Worm (Caenorhabditis elegans) whole organism, young adult: ENCODE results near the gene ung-1.

Experiments
- B0035.1 ChIP-seq: sonication (generic microtip); optimal IDR thresholded peaks from 2 replicates; lab custom pipeline; 2016; ENCODE audit warnings: missing genetic modification characterization, mild to moderate bottlenecking, missing compliant biosample characterization, missing genotype, missing genetic modification reagents
- B0261.1 ChIP-seq: sonication (generic microtip); optimal IDR thresholded peaks from 2 replicates; lab custom pipeline; 2016; ENCODE audit warnings: mild to moderate bottlenecking, missing genetic modification characterization, moderate library complexity, missing compliant biosample characterization
- F23B12.7 ChIP-seq: sonication (generic microtip); optimal IDR thresholded peaks from 2 replicates; lab custom pipeline; 2017; ENCODE audit warnings: missing genetic modification characterization, mild to moderate bottlenecking, missing compliant biosample characterization, antibody characterized with exemption, moderate library complexity; ENCODE audit not compliant: insufficient read depth
- F37B4.10 ChIP-seq: fragments of 200-800 bp; sonication (Bioruptor generic); IDR thresholded peaks from 2 replicates; pipeline ENCODE4 v1.3.6; 2022; ENCODE audit warnings: missing genetic modification characterization, missing compliant biosample characterization
- F49E8.2 ChIP-seq: sonication (generic microtip); optimal IDR thresholded peaks from 3 replicates; lab custom pipeline; 2017; ENCODE audit warnings: missing genetic modification characterization, mild to moderate bottlenecking, missing compliant biosample characterization, antibody characterized with exemption, moderate library complexity; ENCODE audit not compliant: insufficient read depth
- F52B5.7 ChIP-seq: sonication (generic microtip); optimal IDR thresholded peaks from 2 replicates; lab custom pipeline; 2016; ENCODE audit warnings: mild to moderate bottlenecking, missing genetic modification characterization, missing compliant biosample characterization
- K12H6.12 ChIP-seq: fragments of 200-800 bp; sonication (Bioruptor generic); optimal IDR thresholded peaks from 2 replicates; lab custom pipeline; 2018; ENCODE audit warnings: mild to moderate bottlenecking, missing genetic modification characterization, missing compliant biosample characterization
- T07F8.4 ChIP-seq: sonication (generic microtip); optimal IDR thresholded peaks from 2 replicates; lab custom pipeline; 2016; ENCODE audit warnings: mild to moderate bottlenecking, missing genetic modification characterization, moderate library complexity, missing compliant biosample characterization
- T26A5.8 ChIP-seq: sonication (generic microtip); optimal IDR thresholded peaks from 2 replicates; lab custom pipeline; 2016; ENCODE audit warnings: missing genetic modification characterization, missing compliant biosample characterization
- Y53G8AR.9 ChIP-seq: fragments of 200-800 bp; sonication (Bioruptor generic); conservative IDR thresholded peaks from 2 replicates; pipeline ENCODE4 v1.3.6; 2022; ENCODE audit warnings: missing genetic modification reagents, missing genetic modification characterization, missing compliant biosample characterization
- Y56A3A.18 ChIP-seq: fragments of 200-800 bp; sonication (Bioruptor generic); IDR thresholded peaks from 2 replicates; pipeline ENCODE4 v1.3.6; 2022; ENCODE audit warnings: missing genetic modification reagents, missing genetic modification characterization, missing compliant biosample characterization
- Y67H2A.10 ChIP-seq: fragments of 200-800 bp; sonication (Bioruptor generic); conservative IDR thresholded peaks from 2 replicates; pipeline ENCODE4 v1.3.6; 2022; ENCODE audit warnings: missing genetic modification reagents, missing genetic modification characterization, missing compliant biosample characterization
- Y79H2A.3 ChIP-seq: fragments of 200-800 bp; sonication (Bioruptor generic); conservative IDR thresholded peaks from 2 replicates; pipeline ENCODE4 v1.3.6; 2022; ENCODE audit warnings: missing genetic modification reagents, missing genetic modification characterization, missing compliant biosample characterization
- ZK185.1 ChIP-seq: sonication (generic microtip); optimal IDR thresholded peaks from 2 replicates; lab custom pipeline; 2016; ENCODE audit warnings: mild to moderate bottlenecking, missing genetic modification characterization, missing compliant biosample characterization; ENCODE audit not compliant: poor library complexity, severe bottlenecking
- aptf-2 ChIP-seq: fragments of 200-800 bp; sonication (Bioruptor generic); conservative IDR thresholded peaks from 2 replicates; pipeline ENCODE4 v1.3.6; 2022; ENCODE audit warnings: missing genetic modification reagents, missing genetic modification characterization, missing compliant biosample characterization
- bed-1 ChIP-seq: fragments of 200-800 bp; sonication (Bioruptor generic); IDR thresholded peaks from 2 replicates; pipeline ENCODE4 v1.3.6; 2022; ENCODE audit warnings: missing genetic modification reagents, missing genetic modification characterization, missing compliant biosample characterization
- bed-2 ChIP-seq: fragments of 200-800 bp; sonication (Bioruptor generic); IDR thresholded peaks from 2 replicates; pipeline ENCODE4 v1.3.6; 2022; ENCODE audit warnings: missing genetic modification reagents, missing genetic modification characterization, missing compliant biosample characterization
- cebp-2 ChIP-seq: fragments of 200-800 bp; sonication (Bioruptor generic); IDR thresholded peaks from 2 replicates; pipeline ENCODE4 v1.3.6; 2022; ENCODE audit warnings: missing genetic modification characterization, missing compliant biosample characterization
- ceh-27 ChIP-seq: fragments of 200-800 bp; sonication (Bioruptor generic); optimal IDR thresholded peaks from 2 replicates; lab custom pipeline; 2018; ENCODE audit warnings: mild to moderate bottlenecking, missing genetic modification characterization, moderate library complexity, missing compliant biosample characterization
- ceh-40 ChIP-seq: fragments of 200-800 bp; sonication (Bioruptor generic); IDR thresholded peaks from 2 replicates; pipeline ENCODE4 v1.3.6; 2022; ENCODE audit warnings: missing genetic modification characterization, missing compliant biosample characterization
- ceh-91 ChIP-seq: fragments of 200-800 bp; sonication (Bioruptor generic); IDR thresholded peaks from 2 replicates; pipeline ENCODE4 v1.3.6; 2022; ENCODE audit warnings: missing genetic modification reagents, missing genetic modification characterization, missing compliant biosample characterization
- chd-7 ChIP-seq: sonication (generic microtip); optimal IDR thresholded peaks from 2 replicates; lab custom pipeline; 2016; ENCODE audit warnings: mild to moderate bottlenecking, missing genetic modification characterization, moderate library complexity, missing compliant biosample characterization
- die-1 ChIP-seq: sonication (generic microtip); optimal IDR thresholded peaks from 2 replicates; lab custom pipeline; 2016; ENCODE audit warnings: missing genotype, mild to moderate bottlenecking, missing genetic modification characterization, missing compliant biosample characterization
- dpff-1 ChIP-seq: sonication (generic microtip); optimal IDR thresholded peaks from 2 replicates; lab custom pipeline; 2017; ENCODE audit warnings: mild to moderate bottlenecking, missing genetic modification characterization, missing compliant biosample characterization
- dpl-1 ChIP-seq: fragments of 150-350 bp; optimal IDR thresholded peaks from 2 replicates; lab custom pipeline; 2014; ENCODE audit warnings: missing biosample characterization, missing genetic modification reagents, missing genetic modification characterization
- egrh-3 ChIP-seq: fragments of 200-800 bp; sonication (Bioruptor generic); IDR thresholded peaks from 2 replicates; pipeline ENCODE4 v1.3.6; 2022; ENCODE audit warnings: missing genetic modification reagents, missing genetic modification characterization, missing compliant biosample characterization
- him-1 ChIP-seq: sonication (generic microtip); optimal IDR thresholded peaks from 2 replicates; lab custom pipeline; 2016; ENCODE audit warnings: missing genotype, missing genetic modification reagents, missing genetic modification characterization, missing compliant biosample characterization
- hmg-1.2 ChIP-seq: fragments of 200-800 bp; sonication (Bioruptor generic); IDR thresholded peaks from 2 replicates; pipeline ENCODE4 v1.3.6; 2022; ENCODE audit warnings: missing genetic modification reagents, missing genetic modification characterization, missing compliant biosample characterization
- hsf-1 ChIP-seq: fragments of 200-800 bp; sonication (Bioruptor generic); IDR thresholded peaks from 2 replicates; pipeline ENCODE4 v1.3.6; 2022; ENCODE audit warnings: missing genetic modification reagents, missing genetic modification characterization, missing compliant biosample characterization
- lin-54 ChIP-seq: fragments of 200-800 bp; sonication (Bioruptor generic); optimal IDR thresholded peaks from 2 replicates; lab custom pipeline; 2018; ENCODE audit warnings: mild to moderate bottlenecking, missing genetic modification characterization, missing compliant biosample characterization
- lsy-27 ChIP-seq: sonication (generic microtip); optimal IDR thresholded peaks from 2 replicates; lab custom pipeline; 2017; ENCODE audit warnings: missing genetic modification characterization, mild to moderate bottlenecking, missing compliant biosample characterization, antibody characterized with exemption, missing genotype, borderline replicate concordance; ENCODE audit not compliant: insufficient read depth
- madf-10 ChIP-seq: sonication (generic microtip); optimal IDR thresholded peaks from 2 replicates; lab custom pipeline; 2016; ENCODE audit warnings: mild to moderate bottlenecking, missing genetic modification characterization, missing compliant biosample characterization
- madf-6 ChIP-seq: fragments of 200-800 bp; sonication (Bioruptor generic); IDR thresholded peaks from 2 replicates; pipeline ENCODE4 v1.3.6; 2022; ENCODE audit warnings: missing genetic modification reagents, missing genetic modification characterization, missing compliant biosample characterization
- nfya-1 ChIP-seq: sonication (generic microtip); optimal IDR thresholded peaks from 2 replicates; lab custom pipeline; 2017; ENCODE audit warnings: antibody characterized with exemption, missing compliant biosample characterization, missing genetic modification characterization, borderline replicate concordance; ENCODE audit not compliant: insufficient read depth
- nfyb-1 ChIP-seq: fragments of 200-800 bp; sonication (Bioruptor generic); IDR thresholded peaks from 2 replicates; pipeline ENCODE4 v1.3.6; 2022; ENCODE audit warnings: missing genetic modification reagents, missing genetic modification characterization, missing compliant biosample characterization
- nhr-179 ChIP-seq: sonication (generic microtip); optimal IDR thresholded peaks from 2 replicates; lab custom pipeline; 2016; ENCODE audit warnings: mild to moderate bottlenecking, missing genetic modification characterization, missing compliant biosample characterization
- nhr-27 ChIP-seq: fragments of 200-800 bp; sonication (Bioruptor generic); optimal IDR thresholded peaks from 2 replicates; lab custom pipeline; 2018; ENCODE audit warnings: mild to moderate bottlenecking, missing genetic modification characterization, moderate library complexity, missing compliant biosample characterization
- nhr-80 ChIP-seq: sonication (generic microtip); optimal IDR thresholded peaks from 2 replicates; lab custom pipeline; 2016; ENCODE audit warnings: missing genetic modification characterization, missing compliant biosample characterization
- rpc-1 ChIP-seq, 2 experiments: fragments of 150-350 bp in 1 of 2; sonication (generic microtip) in 1 of 2; optimal IDR thresholded peaks; 2 replicates each; lab custom pipeline; 2014 to 2018; ENCODE audit warnings: missing biosample characterization in 1 of 2, missing genetic modification characterization in 1 of 2, missing genetic modification reagents in 1 of 2, missing genotype in 1 of 2
- sea-2 ChIP-seq: fragments of 200-800 bp; sonication (Bioruptor generic); IDR thresholded peaks from 2 replicates; pipeline ENCODE4 v1.3.6; 2022; ENCODE audit warnings: missing genetic modification characterization, missing compliant biosample characterization
- snpc-1.1 ChIP-seq: sonication (generic microtip); optimal IDR thresholded peaks from 2 replicates; lab custom pipeline; 2017; ENCODE audit warnings: missing genetic modification characterization, mild to moderate bottlenecking, missing compliant biosample characterization, antibody characterized with exemption, moderate library complexity, missing genotype, missing genetic modification reagents; ENCODE audit not compliant: insufficient read depth
- snpc-4 ChIP-seq, 5 experiments: fragments of 150-350 bp in 1 of 5; sonication (generic microtip) in 4 of 5; optimal IDR thresholded peaks; 2 replicates each; lab custom pipeline; 2014 to 2018; ENCODE audit warnings: missing genetic modification characterization in 5 of 5, missing biosample characterization in 3 of 5, antibody characterized with exemption in 2 of 5, mild to moderate bottlenecking in 2 of 5, missing compliant biosample characterization in 2 of 5, missing genotype in 2 of 5, moderate library complexity in 2 of 5, missing genetic modification reagents in 1 of 5
- sptf-2 ChIP-seq: fragments of 200-800 bp; sonication (Bioruptor generic); optimal IDR thresholded peaks from 2 replicates; lab custom pipeline; 2018; ENCODE audit warnings: mild to moderate bottlenecking, missing genetic modification characterization, missing compliant biosample characterization
- tbx-9 ChIP-seq: sonication (generic microtip); optimal IDR thresholded peaks from 2 replicates; lab custom pipeline; 2016; ENCODE audit warnings: borderline replicate concordance, missing genetic modification characterization, inconsistent platforms, missing compliant biosample characterization
- xnd-1 ChIP-seq: sonication (generic microtip); optimal IDR thresholded peaks from 2 replicates; lab custom pipeline; 2016; ENCODE audit warnings: missing genotype, missing genetic modification reagents, missing genetic modification characterization, missing compliant biosample characterization
- ztf-26 ChIP-seq: sonication (generic microtip); optimal IDR thresholded peaks from 2 replicates; lab custom pipeline; 2017; ENCODE audit warnings: missing genetic modification characterization, missing compliant biosample characterization
- ztf-28 ChIP-seq: fragments of 200-800 bp; sonication (Bioruptor generic); IDR thresholded peaks from 2 replicates; pipeline ENCODE4 v1.3.6; 2022; ENCODE audit warnings: missing genetic modification reagents, missing genetic modification characterization, missing compliant biosample characterization

Gene ung-1

DNA sequence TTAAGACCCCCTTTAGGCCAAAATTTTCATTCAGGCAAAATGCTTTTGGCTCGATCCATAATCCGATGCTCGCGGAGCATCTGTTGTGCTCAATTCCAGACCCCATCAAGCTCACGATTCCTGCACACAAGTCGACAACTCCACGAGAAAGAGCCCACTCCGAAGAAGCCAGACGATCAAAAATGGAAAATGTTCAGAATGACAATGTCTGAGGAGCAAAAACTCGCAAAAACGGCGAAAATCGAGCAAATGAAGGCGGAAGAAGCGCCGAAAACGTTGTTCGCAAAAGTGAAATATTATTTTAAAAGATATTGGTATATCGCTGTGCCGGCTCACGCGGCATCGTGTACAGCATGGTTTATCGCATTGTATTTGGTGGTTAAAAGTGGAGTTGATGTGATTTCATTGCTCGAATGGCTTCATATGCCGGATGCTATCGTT lies 52.2 kb downstream of the ung-1 start, which contains the start of gene Y56A3A.22 (continued):
- TF ChIP-seq B0035.1 (tag; lab: Kevin White, UChicago) (peak; percentile 45), ceh-91 (no peak), ceh-40 (no peak), ztf-26 (tag; lab: Kevin White, UChicago) (no peak), Y79H2A.3 (GFP tag; lab: Robert Waterston, UW) (no peak), nfyb-1 (GFP tag; lab: Robert Waterston, UW) (peak; percentile 87), hsf-1 (GFP tag; lab: Robert Waterston, UW) (peak; percentile 74; the same call in 1 of the 2 replicates), F52B5.7 (tag; lab: Kevin White, UChicago) (peak; percentile 87), K12H6.12 (tag; lab: Kevin White, UChicago) (peak; percentile 35), Y67H2A.10 (GFP tag; lab: Robert Waterston, UW) (no peak), hmg-1.2 (0 out of 2 replicates have a peak, but pooled peaks have one; percentile 18), madf-10 (tag; lab: Kevin White, UChicago) (peak; percentile 43), nfya-1 (no peak), Y56A3A.18 (GFP tag; lab: Robert Waterston, UW) (peak; percentile 57; the same call in 1 of the 2 replicates), ceh-27 (GFP tag; lab: Kevin White, UChicago) (no peak), F49E8.2 (tag; lab: Kevin White, UChicago) (peak; percentile 32), Y53G8AR.9 (GFP tag; lab: Robert Waterston, UW) (peak; percentile 59), dpl-1 (GFP tag; lab: Kevin White, UChicago) (no peak), T07F8.4 (no peak), chd-7 (tag; lab: Kevin White, UChicago) (peak; percentile 84), tbx-9 (tag; lab: Kevin White, UChicago) (peak; percentile 56), B0261.1 (tag; lab: Kevin White, UChicago) (peak; percentile 28), bed-2 (GFP tag; lab: Robert Waterston, UW) (no peak), snpc-1.1 (tag; lab: Kevin White, UChicago) (no peak), rpc-1 (optimal IDR thresholded peaks at IDR 0.05; lab: Kevin White, UChicago) (no peak), rpc-1 (tag; optimal IDR thresholded peaks at IDR 0.05; lab: Kevin White, UChicago) (no peak), nhr-80 (tag; lab: Kevin White, UChicago) (no peak), F23B12.7 (tag; lab: Kevin White, UChicago) (no peak), snpc-4 (GFP tag; optimal IDR thresholded peaks at IDR 0.05; lab: Kevin White, UChicago) (no peak), snpc-4 (tag; optimal IDR thresholded peaks at IDR 0.05; lab: Kevin White, UChicago) (peak in 2 of 4 experiments; percentile 20 to 24), sea-2 (GFP tag; lab: Robert Waterston, UW) (no peak), aptf-2 (GFP tag; lab: Robert Waterston, UW) (no peak), sptf-2 (GFP tag; lab: Kevin White, UChicago) (no peak), dpff-1 (tag; lab: Kevin White, UChicago) (peak; percentile 68), nhr-179 (tag; lab: Kevin White, UChicago) (no peak), xnd-1 (tag; lab: Kevin White, UChicago) (no peak), T26A5.8 (no peak), F37B4.10 (GFP tag; lab: Robert Waterston, UW) (no peak), nhr-27 (tag; lab: Kevin White, UChicago) (peak; percentile 6), cebp-2 (0 out of 2 replicates have a peak, but pooled peaks have one; percentile 76), lin-54 (GFP tag; lab: Kevin White, UChicago) (peak; percentile 8), die-1 (tag; lab: Kevin White, UChicago) (no peak), egrh-3 (GFP tag; lab: Robert Waterston, UW) (no peak), madf-6 (GFP tag; lab: Robert Waterston, UW) (peak; percentile 50), lsy-27 (tag; lab: Kevin White, UChicago) (no peak), bed-1 (no peak), him-1 (tag; lab: Kevin White, UChicago) (no peak), ZK185.1 (tag; lab: Kevin White, UChicago) (no peak), ztf-28 (GFP tag; lab: Robert Waterston, UW) (no peak)
